Worm (Caenorhabditis elegans) whole organism, L1 larva: ENCODE data around the gene ins-3.

ENCODE experiments used
- C04F5.9 ChIP-seq: sonication (generic microtip); optimal IDR thresholded peaks from 2 replicates; lab custom pipeline; 2016; ENCODE audit warnings: missing genetic modification characterization, missing compliant biosample characterization
- C34B4.2 ChIP-seq: sonication (generic microtip); optimal IDR thresholded peaks from 2 replicates; lab custom pipeline; 2017; ENCODE audit warnings: mild to moderate bottlenecking, missing genetic modification characterization, missing compliant biosample characterization
- F16B12.6 ChIP-seq: fragments of 150-350 bp; optimal IDR thresholded peaks from 2 replicates; lab custom pipeline; 2014; ENCODE audit warnings: missing biosample characterization, missing genetic modification characterization
- Y116A8C.19 ChIP-seq: sonication (generic microtip); optimal IDR thresholded peaks from 2 replicates; lab custom pipeline; 2016; ENCODE audit warnings: missing compliant biosample characterization, missing genetic modification characterization, borderline replicate concordance
- aly-2 ChIP-seq: fragments of 150-350 bp; optimal IDR thresholded peaks from 2 replicates; lab custom pipeline; 2014; ENCODE audit warnings: missing biosample characterization, missing genetic modification characterization
- ama-1 ChIP-seq: fragments of 150-350 bp; optimal IDR thresholded peaks from 2 replicates; lab custom pipeline; 2014
- blmp-1 ChIP-seq: fragments of 150-350 bp; optimal IDR thresholded peaks from 2 replicates; lab custom pipeline; 2014; ENCODE audit warnings: missing biosample characterization, missing genetic modification characterization
- ceh-63 ChIP-seq: fragments of 200-800 bp; sonication (Bioruptor generic); optimal IDR thresholded peaks from 2 replicates; lab custom pipeline; 2018; ENCODE audit warnings: mild to moderate bottlenecking, missing genetic modification characterization, missing compliant biosample characterization
- dpl-1 ChIP-seq, 3 experiments: fragments of 150-350 bp in 2 of 3; sonication (generic microtip) in 1 of 3; optimal IDR thresholded peaks; 2 replicates each; lab custom pipeline; 2014 to 2017; ENCODE audit warnings: missing biosample characterization in 3 of 3, missing genetic modification characterization in 3 of 3, missing genetic modification reagents in 3 of 3
- dsc-1 ChIP-seq: sonication (generic microtip); optimal IDR thresholded peaks from 2 replicates; lab custom pipeline; 2016; ENCODE audit warnings: mild to moderate bottlenecking, missing genetic modification characterization, missing compliant biosample characterization
- egl-13 ChIP-seq: sonication (generic microtip); optimal IDR thresholded peaks from 2 replicates; lab custom pipeline; 2016; ENCODE audit warnings: missing genotype, missing genetic modification reagents, missing genetic modification characterization, missing compliant biosample characterization
- elt-2 ChIP-seq: sonication (generic microtip); optimal IDR thresholded peaks from 2 replicates; lab custom pipeline; 2016; ENCODE audit warnings: missing genetic modification characterization, mild to moderate bottlenecking, inconsistent platforms, missing compliant biosample characterization, missing genetic modification reagents
- elt-3 ChIP-seq, 6 experiments: fragments of 150-350 bp in 1 of 6; sonication (generic microtip); optimal IDR thresholded peaks; 2 replicates each; lab custom pipeline; 2017 to 2018; ENCODE audit warnings: missing biosample characterization in 6 of 6, missing genetic modification characterization in 6 of 6, inconsistent platforms in 1 of 6
- fkh-10 ChIP-seq: sonication (generic microtip); optimal IDR thresholded peaks from 2 replicates; lab custom pipeline; 2017; ENCODE audit warnings: missing biosample characterization, missing genetic modification reagents, missing genetic modification characterization
- fkh-4 ChIP-seq: sonication (generic microtip); optimal IDR thresholded peaks from 2 replicates; lab custom pipeline; 2016; ENCODE audit warnings: missing compliant biosample characterization, missing genetic modification characterization, borderline replicate concordance
- fkh-8 ChIP-seq: sonication (generic microtip); optimal IDR thresholded peaks from 2 replicates; lab custom pipeline; 2016; ENCODE audit warnings: mild to moderate bottlenecking, missing genetic modification characterization, missing compliant biosample characterization
- grh-1 ChIP-seq: fragments of 200-800 bp; sonication (Bioruptor generic); IDR thresholded peaks from 2 replicates; pipeline ENCODE4 v1.3.6; 2022; ENCODE audit warnings: missing genetic modification reagents, missing genetic modification characterization, missing compliant biosample characterization
- hlh-17 ChIP-seq: fragments of 200-800 bp; sonication (Bioruptor generic); optimal IDR thresholded peaks from 2 replicates; lab custom pipeline; 2018; ENCODE audit warnings: missing genetic modification characterization, mild to moderate bottlenecking, missing compliant biosample characterization, moderate library complexity, borderline replicate concordance
- hlh-4 ChIP-seq: sonication (generic microtip); optimal IDR thresholded peaks from 2 replicates; lab custom pipeline; 2016; ENCODE audit warnings: mild to moderate bottlenecking, missing genetic modification characterization, missing compliant biosample characterization
- hpl-2 ChIP-seq: fragments of 150-350 bp; optimal IDR thresholded peaks from 2 replicates; lab custom pipeline; 2014; ENCODE audit warnings: missing biosample characterization, missing genetic modification reagents, missing genetic modification characterization
- isw-1 ChIP-seq: fragments of 200-800 bp; sonication (Bioruptor generic); IDR thresholded peaks from 2 replicates; pipeline ENCODE4 v1.3.6; 2022; ENCODE audit warnings: missing genetic modification characterization, missing compliant biosample characterization
- jun-1 ChIP-seq: fragments of 150-350 bp; optimal IDR thresholded peaks from 2 replicates; lab custom pipeline; 2014; ENCODE audit warnings: missing biosample characterization, missing genetic modification reagents, missing genetic modification characterization
- lin-14 ChIP-seq: fragments of 200-800 bp; sonication (Bioruptor generic); optimal IDR thresholded peaks from 2 replicates; lab custom pipeline; 2018; ENCODE audit warnings: mild to moderate bottlenecking, missing genetic modification characterization, moderate library complexity, missing compliant biosample characterization
- lin-35 ChIP-seq, 2 experiments: fragments of 150-350 bp; optimal IDR thresholded peaks; 2 replicates each; lab custom pipeline; 2014; ENCODE audit warnings: missing biosample characterization in 2 of 2, missing genetic modification characterization in 2 of 2, missing genetic modification reagents in 2 of 2
- lin-39 ChIP-seq: fragments of 150-350 bp; optimal IDR thresholded peaks from 2 replicates; lab custom pipeline; 2014; ENCODE audit warnings: missing biosample characterization, missing genetic modification reagents, missing genetic modification characterization
- nhr-11 ChIP-seq: fragments of 150-350 bp; optimal IDR thresholded peaks from 2 replicates; lab custom pipeline; 2014; ENCODE audit warnings: missing biosample characterization, missing genetic modification characterization
- nhr-12 ChIP-seq: sonication (generic microtip); optimal IDR thresholded peaks from 2 replicates; lab custom pipeline; 2017; ENCODE audit warnings: missing biosample characterization, missing genetic modification characterization
- nhr-237 ChIP-seq: fragments of 150-350 bp; optimal IDR thresholded peaks from 2 replicates; lab custom pipeline; 2014; ENCODE audit warnings: missing biosample characterization, missing genetic modification characterization
- nhr-47 ChIP-seq: sonication (generic microtip); optimal IDR thresholded peaks from 2 replicates; lab custom pipeline; 2016; ENCODE audit warnings: mild to moderate bottlenecking, missing genetic modification characterization, moderate library complexity, missing compliant biosample characterization
- nhr-71 ChIP-seq: sonication (generic microtip); optimal IDR thresholded peaks from 2 replicates; lab custom pipeline; 2016; ENCODE audit warnings: mild to moderate bottlenecking, missing genetic modification characterization, moderate library complexity, missing compliant biosample characterization
- nhr-76 ChIP-seq: sonication (generic microtip); optimal IDR thresholded peaks from 2 replicates; lab custom pipeline; 2017; ENCODE audit warnings: missing biosample characterization, missing genetic modification characterization
- nhr-77 ChIP-seq: fragments of 150-350 bp; optimal IDR thresholded peaks from 2 replicates; lab custom pipeline; 2014; ENCODE audit warnings: missing biosample characterization, missing genetic modification characterization
- nhr-90 ChIP-seq: sonication (generic microtip); optimal IDR thresholded peaks from 2 replicates; lab custom pipeline; 2016; ENCODE audit warnings: mild to moderate bottlenecking, missing genetic modification characterization, missing compliant biosample characterization; ENCODE audit not compliant: poor library complexity
- pqm-1 ChIP-seq: sonication (generic microtip); optimal IDR thresholded peaks from 3 replicates; lab custom pipeline; 2017; ENCODE audit warnings: missing biosample characterization, missing genetic modification characterization
- rnt-1 ChIP-seq: sonication (generic microtip); optimal IDR thresholded peaks from 2 replicates; lab custom pipeline; 2016; ENCODE audit warnings: mild to moderate bottlenecking, missing genetic modification characterization, moderate library complexity, missing compliant biosample characterization
- skn-1 ChIP-seq: fragments of 150-350 bp; optimal IDR thresholded peaks from 2 replicates; lab custom pipeline; 2014; ENCODE audit warnings: missing biosample characterization, missing genetic modification characterization
- snpc-4 ChIP-seq: fragments of 150-350 bp; optimal IDR thresholded peaks from 2 replicates; lab custom pipeline; 2014; ENCODE audit warnings: missing biosample characterization, missing genetic modification characterization
- sox-4 ChIP-seq: sonication (generic microtip); optimal IDR thresholded peaks from 2 replicates; lab custom pipeline; 2016; ENCODE audit warnings: missing genetic modification characterization, missing compliant biosample characterization
- sup-37 ChIP-seq: fragments of 200-800 bp; sonication (Bioruptor generic); optimal IDR thresholded peaks from 2 replicates; lab custom pipeline; 2018; ENCODE audit warnings: mild to moderate bottlenecking, missing genetic modification characterization, missing compliant biosample characterization
- swsn-7 ChIP-seq: sonication (generic microtip); optimal IDR thresholded peaks from 2 replicates; lab custom pipeline; 2016; ENCODE audit warnings: missing genetic modification characterization, missing compliant biosample characterization
- unc-130 ChIP-seq: fragments of 150-350 bp; optimal IDR thresholded peaks from 2 replicates; lab custom pipeline; 2017; ENCODE audit warnings: missing biosample characterization, missing genetic modification characterization, inconsistent platforms
- unc-62 ChIP-seq: fragments of 150-350 bp; optimal IDR thresholded peaks from 2 replicates; lab custom pipeline; 2014; ENCODE audit warnings: missing biosample characterization, missing genetic modification reagents, missing genetic modification characterization
- unc-98 ChIP-seq: fragments of 200-800 bp; sonication (Bioruptor generic); IDR thresholded peaks from 2 replicates; pipeline ENCODE4 v1.3.6; 2022; ENCODE audit warnings: missing genetic modification characterization, missing compliant biosample characterization
- zag-1 ChIP-seq: fragments of 150-350 bp; optimal IDR thresholded peaks from 2 replicates; lab custom pipeline; 2014; ENCODE audit warnings: missing biosample characterization, missing genetic modification characterization
- zip-4 ChIP-seq: fragments of 200-800 bp; sonication (Bioruptor generic); optimal IDR thresholded peaks from 2 replicates; lab custom pipeline; 2018; ENCODE audit warnings: mild to moderate bottlenecking, missing genetic modification characterization, moderate library complexity, missing compliant biosample characterization
- ztf-11 ChIP-seq, 2 experiments: sonication (generic microtip); optimal IDR thresholded peaks; 2 replicates each; lab custom pipeline; 2016 to 2017; ENCODE audit warnings: missing genetic modification characterization in 2 of 2, missing biosample characterization in 1 of 2, missing compliant biosample characterization in 1 of 2

The ins-3 gene

ce11 chrII:5962343-5962742 lies 28.2 kb downstream of the ins-3 start (continued):
- no peak for TF ChIP-seq rnt-1 (tag; lab: Kevin White, UChicago)
- TF ChIP-seq lin-39 = no peak
- TF ChIP-seq elt-2 = no peak
- no peak for TF ChIP-seq unc-130 (tag; lab: Kevin White, UChicago)
- TF ChIP-seq skn-1 (tag; lab: Kevin White, UChicago) = no peak
- TF ChIP-seq aly-2 (tag; lab: Kevin White, UChicago) = no peak
- no peak for TF ChIP-seq nhr-11 (tag; lab: Kevin White, UChicago)
- no peak for TF ChIP-seq blmp-1 (tag; lab: Kevin White, UChicago)
- no peak for TF ChIP-seq F16B12.6 (tag; lab: Kevin White, UChicago)
- TF ChIP-seq nhr-12 (tag; lab: Kevin White, UChicago) = no peak
- no peak for TF ChIP-seq hpl-2 (GFP tag; lab: Kevin White, UChicago)
- no peak for TF ChIP-seq sup-37
- TF ChIP-seq pqm-1 = no peak
- TF ChIP-seq, all 84 proteins: peak for 5

ce11 chrII:5961317-5961716 lies 29.3 kb downstream of the ins-3 start, which contains the start of gene B0034.7:
B0034.7 (plus strand) TSS chrII:5961617.
- TF ChIP-seq C34B4.2 (tag; lab: Kevin White, UChicago) (no peak), swsn-7 (tag; lab: Kevin White, UChicago) (no peak), fkh-4 (tag; lab: Kevin White, UChicago) (no peak), hlh-17 (GFP tag; lab: Kevin White, UChicago) (no peak), snpc-4 (no peak), nhr-90 (tag; lab: Kevin White, UChicago) (no peak), C04F5.9 (no peak), lin-39 (no peak), nhr-237 (tag; lab: Kevin White, UChicago) (no peak)

- TF ChIP-seq hpl-2 (GFP tag; lab: Kevin White, UChicago) (no peak), unc-98 (GFP tag; lab: Robert Waterston, UW) (no peak), ama-1 (no peak), isw-1 (GFP tag; lab: Robert Waterston, UW) (no peak), lin-35 (GFP tag; optimal IDR thresholded peaks at IDR 0.05; lab: Kevin White, UChicago) (no peak), hlh-4 (tag; lab: Kevin White, UChicago) (no peak), grh-1 (GFP tag; lab: Robert Waterston, UW) (no peak), zip-4 (no peak), Y116A8C.19 (no peak), blmp-1 (tag; lab: Kevin White, UChicago) (no peak), unc-62 (GFP tag; lab: Kevin White, UChicago) (no peak), jun-1 (tag; lab: Kevin White, UChicago) (no peak), elt-3 (tag; optimal IDR thresholded peaks at IDR 0.05; lab: Kevin White, UChicago) (no peak), nhr-76 (tag; lab: Kevin White, UChicago) (no peak), lin-14 (peak; percentile 14), zag-1 (no peak), nhr-77 (no peak), nhr-12 (tag; lab: Kevin White, UChicago) (no peak), egl-13 (tag; lab: Kevin White, UChicago) (no peak), ceh-63 (GFP tag; lab: Kevin White, UChicago) (no peak), dsc-1 (tag; lab: Kevin White, UChicago) (peak; percentile 17), nhr-47 (peak; percentile 62), ztf-11 (tag; optimal IDR thresholded peaks at IDR 0.05; lab: Kevin White, UChicago) (no peak), nhr-71 (peak; percentile 66), fkh-8 (peak; percentile 67), sox-4 (tag; lab: Kevin White, UChicago) (peak; percentile 78), swsn-7 (tag; lab: Kevin White, UChicago) (no peak), unc-130 (tag; lab: Kevin White, UChicago) (no peak), dpl-1 (GFP tag; optimal IDR thresholded peaks at IDR 0.05; lab: Kevin White, UChicago) (no peak), fkh-10 (GFP tag; lab: Kevin White, UChicago) (no peak)
- TF ChIP-seq, all 84 proteins: peak for 6
These were observed 30.9 kb downstream of the ins-3 start for ce11 chrII:5959575-5960119.
